Worm (Caenorhabditis elegans): ENCODE results near the gene nhr-263.

- TF ChIP-seq dve-1 (tag; optimal IDR thresholded peaks at IDR 0.05) (no peak), unc-42 (tag; optimal IDR thresholded peaks at IDR 0.05) (no peak), mec-3 (tag; optimal IDR thresholded peaks at IDR 0.05; ENCODE audit: borderline replicate concordance) (no peak), T23F11.4 (GFP tag; optimal IDR thresholded peaks at IDR 0.05) (no peak), rnt-1 (tag; optimal IDR thresholded peaks at IDR 0.05) (no peak), elt-4 (tag; optimal IDR thresholded peaks at IDR 0.05) (no peak), F13H6.1 (tag; optimal IDR thresholded peaks at IDR 0.05) (no peak), nhr-11 (tag; optimal IDR thresholded peaks at IDR 0.05) (no peak), C08G9.2 (tag; optimal IDR thresholded peaks at IDR 0.05) (no peak), hlh-30 (tag; optimal IDR thresholded peaks at IDR 0.05; ENCODE audit: insufficient read depth) (no peak), ets-4 (tag; optimal IDR thresholded peaks at IDR 0.05) (no peak), ama-1 (optimal IDR thresholded peaks at IDR 0.05) (no peak), pag-3 (tag; optimal IDR thresholded peaks at IDR 0.05; ENCODE audit: borderline replicate concordance) (no peak)
Measured at ce11 chrV:7387755-7388154, 45.9 kb upstream of the nhr-263 start, which contains the start of gene C02H6.3.
